Fruit fly (Drosophila melanogaster): Measurements from ENCODE around the gene CG15169.

CG15169 gene

DNA sequence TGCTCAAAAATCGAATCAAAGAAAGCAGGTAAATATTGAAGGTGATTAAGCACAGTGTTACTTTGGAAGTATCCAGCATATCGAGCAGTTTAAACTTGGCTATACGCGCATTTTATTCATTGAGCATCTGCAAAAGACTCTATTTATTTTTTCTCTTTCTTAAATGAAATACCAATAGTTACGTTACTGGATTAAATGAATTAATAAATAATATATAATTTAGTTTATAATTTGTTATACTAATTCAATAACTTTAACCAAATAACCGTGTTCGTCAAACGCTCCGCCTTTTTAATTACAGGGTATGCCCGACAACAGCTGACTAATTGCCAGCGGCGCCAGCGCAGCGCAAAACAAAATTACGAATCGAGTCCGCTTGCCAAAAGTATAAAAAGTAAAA, 24.0 kb upstream of the CG15169 start (continued):
- TF ChIP-seq corto (GFP tag; optimal IDR thresholded peaks at IDR 0.05) (no peak), az2 (GFP tag; optimal IDR thresholded peaks at IDR 0.05) (no peak), CG3847 (GFP tag; IDR thresholded peaks at IDR 0.05) (peak; percentile 60), org-1 (GFP tag; optimal IDR thresholded peaks at IDR 0.05) (no peak), row (GFP tag; IDR thresholded peaks at IDR 0.05) (peak; percentile 69), usp (GFP tag; optimal IDR thresholded peaks at IDR 0.05) (no peak), Lpt (GFP tag; optimal IDR thresholded peaks at IDR 0.05) (no peak), CG10959 (GFP tag; IDR thresholded peaks at IDR 0.05) (no peak), zf30C (GFP tag; optimal IDR thresholded peaks at IDR 0.05) (no peak), CG16863 (GFP tag; optimal IDR thresholded peaks at IDR 0.05) (no peak), CG10209 (GFP tag; optimal IDR thresholded peaks at IDR 0.05) (peak; percentile 39), caup (GFP tag; optimal IDR thresholded peaks at IDR 0.05; ENCODE audit: severe bottlenecking) (no peak), CG14710 (tag; optimal IDR thresholded peaks at IDR 0.05) (no peak), CG14014 (GFP tag; IDR thresholded peaks at IDR 0.05) (peak; percentile 51; the same call in 1 of the 2 replicates), sob (GFP tag; IDR thresholded peaks at IDR 0.05) (peak; percentile 56), danr (GFP tag; IDR thresholded peaks at IDR 0.05) (peak; percentile 40; the same call in 1 of the 2 replicates), CG30431 (GFP tag; optimal IDR thresholded peaks at IDR 0.05) (no peak), ERR (GFP tag; optimal IDR thresholded peaks at IDR 0.05) (no peak), CG12299 (tag; optimal IDR thresholded peaks at IDR 0.05) (no peak), CG17359 (tag; optimal IDR thresholded peaks at IDR 0.05) (peak; percentile 36), CG18619 (GFP tag; optimal IDR thresholded peaks at IDR 0.05) (no peak), CG10654 (GFP tag; optimal IDR thresholded peaks at IDR 0.05) (no peak), ara (GFP tag; IDR thresholded peaks at IDR 0.05) (no peak), Camta (GFP tag; optimal IDR thresholded peaks at IDR 0.05) (no peak), Hsf (GFP tag; optimal IDR thresholded peaks at IDR 0.05) (no peak), CG8281 (tag; optimal IDR thresholded peaks at IDR 0.05) (no peak), CG8388 (GFP tag; optimal IDR thresholded peaks at IDR 0.05) (no peak), CG2116 (GFP tag; optimal IDR thresholded peaks at IDR 0.05) (peak; percentile 25), BtbVII (GFP tag; optimal IDR thresholded peaks at IDR 0.05) (peak; percentile 52), Tbp (GFP tag; optimal IDR thresholded peaks at IDR 0.05) (no peak), trh (GFP tag; optimal IDR thresholded peaks at IDR 0.05) (no peak), Optix (GFP tag; IDR thresholded peaks at IDR 0.05) (no peak), cas (GFP tag; IDR thresholded peaks at IDR 0.05) (0 out of 2 replicates have a peak, but pooled peaks have one; percentile 12), so (GFP tag; IDR thresholded peaks at IDR 0.05) (no peak), CG6254 (GFP tag; optimal IDR thresholded peaks at IDR 0.05) (no peak), NK7.1 (GFP tag; optimal IDR thresholded peaks at IDR 0.05) (no peak), p53 (GFP tag; optimal IDR thresholded peaks at IDR 0.05) (no peak), CG6272 (GFP tag; IDR thresholded peaks at IDR 0.05) (0 out of 2 replicates have a peak, but pooled peaks have one; percentile 31), Dref (GFP tag; IDR thresholded peaks at IDR 0.05) (no peak), pita (GFP tag; optimal IDR thresholded peaks at IDR 0.05) (no peak), ase (GFP tag; IDR thresholded peaks at IDR 0.05) (no peak), fd64A (GFP tag; optimal IDR thresholded peaks at IDR 0.05) (no peak), MESR4 (GFP tag; optimal IDR thresholded peaks at IDR 0.05) (no peak), ken (GFP tag; IDR thresholded peaks at IDR 0.05) (0 out of 3 replicates have a peak, but pooled peaks have one; percentile 14), Hr51 (GFP tag; optimal IDR thresholded peaks at IDR 0.05) (peak in 1 of 2 experiments; percentile 47), Side (GFP tag; optimal IDR thresholded peaks at IDR 0.05) (no peak), ac (GFP tag; optimal IDR thresholded peaks at IDR 0.05) (no peak), CG13424 (tag; optimal IDR thresholded peaks at IDR 0.05) (peak; percentile 19), lmd (GFP tag; IDR thresholded peaks at IDR 0.05) (peak; percentile 48; the same call in 1 of the 2 replicates), abd-A (tag; optimal IDR thresholded peaks at IDR 0.05) (no peak), CG11723 (GFP tag; optimal IDR thresholded peaks at IDR 0.05) (no peak), run (tag; optimal IDR thresholded peaks at IDR 0.05) (no peak)

All from whole organism, embryonic.